Worm (Caenorhabditis elegans): ENCODE results near the gene ctg-2.

DNA sequence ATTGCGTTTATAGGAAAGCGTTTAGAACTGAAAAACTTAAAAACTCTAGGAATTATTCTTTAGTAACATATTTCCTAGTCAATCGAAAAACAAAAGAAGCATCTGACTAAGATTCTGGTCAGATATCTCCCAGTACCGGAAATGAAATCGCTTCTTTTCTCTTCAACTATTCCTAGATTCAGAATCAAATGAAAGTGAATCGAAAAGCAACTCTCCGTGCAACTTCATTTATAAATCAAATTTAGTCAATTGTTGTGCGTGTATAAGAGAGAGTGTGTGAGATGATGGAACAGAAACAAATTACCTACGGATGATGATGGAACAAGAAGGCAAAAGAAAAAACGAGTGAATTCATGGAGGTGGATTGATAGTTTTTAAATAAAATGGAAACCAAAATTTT is 44.3 kb downstream of the ctg-2 start:
- TF ChIP-seq ces-1 (GFP tag; optimal IDR thresholded peaks at IDR 0.05) (peak; percentile 96), snpc-4 (tag; optimal IDR thresholded peaks at IDR 0.05) (no peak), unc-39 (tag; optimal IDR thresholded peaks at IDR 0.05) (no peak), unc-62 (GFP tag; optimal IDR thresholded peaks at IDR 0.05) (no peak), lsy-2 (tag; optimal IDR thresholded peaks at IDR 0.05) (no peak), nhr-28 (tag; optimal IDR thresholded peaks at IDR 0.05) (no peak), nhr-12 (tag; optimal IDR thresholded peaks at IDR 0.05) (no peak), mls-2 (tag; optimal IDR thresholded peaks at IDR 0.05) (no peak), ztf-11 (tag; optimal IDR thresholded peaks at IDR 0.05) (no peak), nhr-237 (tag; optimal IDR thresholded peaks at IDR 0.05) (no peak), pha-4 (tag; optimal IDR thresholded peaks at IDR 0.05) (no peak), nhr-76 (tag; optimal IDR thresholded peaks at IDR 0.05) (no peak), drap-1 (GFP tag; optimal IDR thresholded peaks at IDR 0.05) (no peak), sptf-1 (tag; optimal IDR thresholded peaks at IDR 0.05) (no peak)
